Worm (Caenorhabditis elegans) whole organism, L2 larva: ENCODE data around the gene tbc-3.

Experiments
- Y55F3AM.14 ChIP-seq: fragments of 200-800 bp; sonication (Bioruptor generic); optimal IDR thresholded peaks from 2 replicates; lab custom pipeline; 2018; ENCODE audit warnings: mild to moderate bottlenecking, missing genetic modification characterization, missing compliant biosample characterization
- blmp-1 ChIP-seq: sonication (generic microtip); optimal IDR thresholded peaks from 2 replicates; lab custom pipeline; 2017; ENCODE audit warnings: missing genetic modification characterization, mild to moderate bottlenecking, missing compliant biosample characterization, antibody characterized with exemption, moderate library complexity; ENCODE audit not compliant: insufficient read depth
- lin-11 ChIP-seq: fragments of 150-350 bp; sonication (generic microtip); optimal IDR thresholded peaks from 2 replicates; lab custom pipeline; 2014; ENCODE audit warnings: missing biosample characterization, missing genetic modification characterization, inconsistent platforms, mixed read lengths
- lsy-2 ChIP-seq, 2 experiments: fragments of 150-350 bp in 1 of 2; sonication (generic microtip) in 1 of 2; optimal IDR thresholded peaks; 2 replicates each; lab custom pipeline; 2014 to 2017; ENCODE audit warnings: missing biosample characterization in 2 of 2, missing genetic modification characterization in 2 of 2
- nhr-10 ChIP-seq: sonication (generic microtip); optimal IDR thresholded peaks from 2 replicates; lab custom pipeline; 2017; ENCODE audit warnings: missing biosample characterization, missing genetic modification characterization
- nhr-11 ChIP-seq: fragments of 150-350 bp; optimal IDR thresholded peaks from 2 replicates; lab custom pipeline; 2014; ENCODE audit warnings: missing biosample characterization, missing genetic modification characterization
- nhr-237 ChIP-seq: fragments of 150-350 bp; optimal IDR thresholded peaks from 2 replicates; lab custom pipeline; 2014; ENCODE audit warnings: missing biosample characterization, missing genetic modification characterization
- nhr-6 ChIP-seq: fragments of 150-350 bp; optimal IDR thresholded peaks from 2 replicates; lab custom pipeline; 2014; ENCODE audit warnings: missing biosample characterization, missing genetic modification characterization
- skn-1 ChIP-seq: sonication (generic microtip); optimal IDR thresholded peaks from 2 replicates; lab custom pipeline; 2017; ENCODE audit warnings: missing biosample characterization, missing genetic modification characterization
- snpc-4 ChIP-seq: fragments of 150-350 bp; optimal IDR thresholded peaks from 2 replicates; lab custom pipeline; 2014; ENCODE audit warnings: missing biosample characterization, missing genetic modification characterization
- unc-62 ChIP-seq: fragments of 150-350 bp; optimal IDR thresholded peaks from 2 replicates; lab custom pipeline; 2014; ENCODE audit warnings: missing biosample characterization, missing genetic modification reagents, missing genetic modification characterization

- TF ChIP-seq snpc-4 (tag; lab: Kevin White, UChicago) (no peak), Y55F3AM.14 (GFP tag; lab: Kevin White, UChicago) (no peak), nhr-10 (tag; lab: Kevin White, UChicago) (no peak), lsy-2 (tag; optimal IDR thresholded peaks at IDR 0.05; lab: Kevin White, UChicago) (no peak), lin-11 (tag; lab: Kevin White, UChicago) (no peak), nhr-11 (tag; lab: Kevin White, UChicago) (no peak), nhr-6 (tag; lab: Kevin White, UChicago) (no peak), unc-62 (GFP tag; lab: Kevin White, UChicago) (no peak), skn-1 (no peak), blmp-1 (tag; lab: Kevin White, UChicago) (no peak), nhr-237 (tag; lab: Kevin White, UChicago) (no peak)
These were observed 36.9 kb upstream of the tbc-3 start, which contains the start of gene K07F5.14 for ce11 chrIV:9861921-9862320.
